Fruit fly (Drosophila melanogaster) whole organism, embryonic: ENCODE results near the gene CG8668.

ENCODE experiments used
- Atf-2 ChIP-seq: fragments of 200-800 bp; sonication (Bioruptor generic); optimal IDR thresholded peaks from 2 replicates; lab custom pipeline; 2016; ENCODE audit warnings: missing biosample characterization, missing genetic modification characterization
- C15 ChIP-seq: fragments of 200-800 bp; sonication (Bioruptor generic); IDR thresholded peaks from 3 replicates; pipeline ENCODE4 v1.3.6; 2022; ENCODE audit warnings: missing biosample characterization, missing genetic modification characterization
- CG10274 ChIP-seq: fragments of 200-800 bp; sonication (Bioruptor generic); optimal IDR thresholded peaks from 3 replicates; lab custom pipeline; 2017; ENCODE audit warnings: missing biosample characterization, mild to moderate bottlenecking, missing genetic modification characterization
- CG10462 ChIP-seq: fragments of 200-800 bp; sonication (Bioruptor generic); optimal IDR thresholded peaks from 2 replicates; lab custom pipeline; 2016; ENCODE audit warnings: missing biosample characterization, missing genetic modification characterization
- CG11696 ChIP-seq: fragments of 200-800 bp; sonication (Bioruptor generic); IDR thresholded peaks from 2 replicates; pipeline ENCODE4 v1.3.6; 2022; ENCODE audit warnings: missing biosample characterization, missing genetic modification characterization
- CG12219 ChIP-seq: fragments of 200-800 bp; sonication (Bioruptor generic); optimal IDR thresholded peaks from 3 replicates; lab custom pipeline; 2018; ENCODE audit warnings: missing biosample characterization, mild to moderate bottlenecking, missing genetic modification characterization
- CG12236 ChIP-seq: fragments of 200-800 bp; sonication (Bioruptor generic); optimal IDR thresholded peaks from 2 replicates; lab custom pipeline; 2016; ENCODE audit warnings: missing biosample characterization, missing genetic modification characterization
- CG12942 ChIP-seq: fragments of 200-800 bp; sonication (Bioruptor generic); optimal IDR thresholded peaks from 3 replicates; lab custom pipeline; 2016; ENCODE audit warnings: missing biosample characterization, missing genetic modification characterization
- CG15269 ChIP-seq: fragments of 200-800 bp; sonication (Bioruptor generic); optimal IDR thresholded peaks from 2 replicates; lab custom pipeline; 2018; ENCODE audit warnings: missing biosample characterization, mild to moderate bottlenecking, missing genetic modification characterization, moderate library complexity
- CG15514 ChIP-seq: fragments of 200-800 bp; sonication (Bioruptor generic); optimal IDR thresholded peaks from 3 replicates; lab custom pipeline; 2017; ENCODE audit warnings: missing biosample characterization, missing genetic modification characterization, mild to moderate bottlenecking, moderate library complexity, missing genetic modification reagents
- CG16863 ChIP-seq: fragments of 200-800 bp; sonication (Bioruptor generic); optimal IDR thresholded peaks from 3 replicates; lab custom pipeline; 2016; ENCODE audit warnings: missing biosample characterization, missing genetic modification characterization
- CG17912 ChIP-seq: fragments of 200-800 bp; sonication (Bioruptor generic); optimal IDR thresholded peaks from 2 replicates; lab custom pipeline; 2018; ENCODE audit warnings: missing biosample characterization, mild to moderate bottlenecking, missing genetic modification characterization
- CG18476 ChIP-seq: fragments of 200-800 bp; sonication (Bioruptor generic); optimal IDR thresholded peaks from 2 replicates; lab custom pipeline; 2016; ENCODE audit warnings: missing biosample characterization, mild to moderate bottlenecking, missing genetic modification characterization
- CG2120 ChIP-seq: fragments of 200-800 bp; sonication (Bioruptor generic); optimal IDR thresholded peaks from 3 replicates; lab custom pipeline; 2016; ENCODE audit warnings: missing biosample characterization, missing genetic modification characterization
- CG2678 ChIP-seq: fragments of 200-800 bp; sonication (Bioruptor generic); optimal IDR thresholded peaks from 3 replicates; lab custom pipeline; 2019; ENCODE audit warnings: missing biosample characterization, mild to moderate bottlenecking, missing genetic modification characterization, moderate library complexity
- CG31441 ChIP-seq: fragments of 200-800 bp; sonication (Bioruptor generic); IDR thresholded peaks from 2 replicates; pipeline ENCODE4 v1.3.6; 2022; ENCODE audit warnings: missing biosample characterization, missing genetic modification characterization
- CG4360 ChIP-seq: fragments of 200-800 bp; sonication (Bioruptor generic); IDR thresholded peaks from 2 replicates; pipeline ENCODE4 v1.3.6; 2022; ENCODE audit warnings: missing biosample characterization, missing genetic modification characterization
- CG6254 ChIP-seq: fragments of 200-800 bp; sonication (Bioruptor generic); optimal IDR thresholded peaks from 3 replicates; lab custom pipeline; 2017; ENCODE audit warnings: mild to moderate bottlenecking, missing biosample characterization, missing genetic modification reagents, missing genetic modification characterization
- CG8290 ChIP-seq, 3 experiments: fragments of 200-800 bp; sonication (Bioruptor generic); optimal IDR thresholded peaks; 2 replicates each; lab custom pipeline; 2016 to 2019; ENCODE audit warnings: missing biosample characterization in 3 of 3, missing genetic modification characterization in 3 of 3, mild to moderate bottlenecking in 2 of 3, moderate library complexity in 1 of 3
- Camta ChIP-seq: fragments of 200-800 bp; sonication (Bioruptor generic); optimal IDR thresholded peaks from 2 replicates; lab custom pipeline; 2016; ENCODE audit warnings: missing biosample characterization, missing genetic modification characterization
- D ChIP-seq, 2 experiments: fragments of 200-800 bp in 1 of 2; fragments of >200 bp in 1 of 2; sonication (Bioruptor generic) in 1 of 2; optimal IDR thresholded peaks; 2 replicates in 1 of 2; 3 replicates in 1 of 2; lab custom pipeline; 2017; ENCODE audit warnings: mild to moderate bottlenecking in 1 of 2, missing biosample characterization in 1 of 2, missing genetic modification characterization in 1 of 2, missing genetic modification reagents in 1 of 2
- Drgx ChIP-seq: fragments of 200-800 bp; sonication (Bioruptor generic); IDR thresholded peaks from 2 replicates; pipeline ENCODE4 v1.3.6; 2022; ENCODE audit warnings: missing biosample characterization, missing genetic modification characterization
- Hey ChIP-seq: fragments of 200-800 bp; sonication (Bioruptor generic); optimal IDR thresholded peaks from 3 replicates; lab custom pipeline; 2018; ENCODE audit warnings: missing biosample characterization, mild to moderate bottlenecking, missing genetic modification characterization
- Hr3 ChIP-seq: fragments of 200-800 bp; sonication (Bioruptor generic); optimal IDR thresholded peaks from 3 replicates; lab custom pipeline; 2016; ENCODE audit warnings: missing biosample characterization, missing genetic modification characterization
- Mad ChIP-seq: fragments of 200-800 bp; sonication (Bioruptor generic); optimal IDR thresholded peaks from 2 replicates; lab custom pipeline; 2016; ENCODE audit warnings: missing biosample characterization, missing genetic modification characterization
- Max ChIP-seq: fragments of 200-800 bp; sonication (Bioruptor generic); optimal IDR thresholded peaks from 2 replicates; lab custom pipeline; 2016; ENCODE audit warnings: missing biosample characterization, mild to moderate bottlenecking, missing genetic modification characterization
- Meics ChIP-seq: fragments of 200-800 bp; sonication (Bioruptor generic); optimal IDR thresholded peaks from 2 replicates; lab custom pipeline; 2017; ENCODE audit warnings: missing biosample characterization, mild to moderate bottlenecking, missing genetic modification characterization
- Xbp1 ChIP-seq: fragments of 200-800 bp; sonication (Bioruptor generic); optimal IDR thresholded peaks from 3 replicates; lab custom pipeline; 2016; ENCODE audit warnings: missing biosample characterization, mild to moderate bottlenecking, missing genetic modification characterization
- Xrp1 ChIP-seq: fragments of 200-800 bp; sonication (Bioruptor generic); IDR thresholded peaks from 2 replicates; pipeline ENCODE4 v1.3.6; 2022; ENCODE audit warnings: missing biosample characterization, missing genetic modification characterization
- ac ChIP-seq: fragments of 200-800 bp; sonication (Bioruptor generic); optimal IDR thresholded peaks from 3 replicates; lab custom pipeline; 2017; ENCODE audit warnings: missing biosample characterization, mild to moderate bottlenecking, missing genetic modification characterization
- aop ChIP-seq: fragments of 200-800 bp; sonication (Bioruptor generic); IDR thresholded peaks from 2 replicates; pipeline ENCODE4 v1.3.6; 2022; ENCODE audit warnings: missing biosample characterization, missing genetic modification characterization
- btn ChIP-seq: fragments of 200-800 bp; sonication (Bioruptor generic); optimal IDR thresholded peaks from 2 replicates; lab custom pipeline; 2016; ENCODE audit warnings: missing biosample characterization, missing genetic modification characterization
- chinmo ChIP-seq: fragments of 200-800 bp; sonication (Bioruptor generic); IDR thresholded peaks from 4 replicates; pipeline ENCODE4 v1.3.6; 2022; ENCODE audit warnings: missing biosample characterization, missing genetic modification characterization; ENCODE audit not compliant: partially characterized antibody
- ci ChIP-seq: fragments of 200-800 bp; sonication (Bioruptor generic); IDR thresholded peaks from 3 replicates; pipeline ENCODE4 v1.3.6; 2022; ENCODE audit warnings: missing biosample characterization, missing genetic modification characterization
- crc ChIP-seq: fragments of 200-800 bp; sonication (Bioruptor generic); optimal IDR thresholded peaks from 2 replicates; lab custom pipeline; 2016; ENCODE audit warnings: missing biosample characterization, missing genetic modification characterization
- dpn ChIP-seq, 2 experiments: fragments of 200-800 bp; sonication (Bioruptor generic); optimal IDR thresholded peaks; 3 replicates each; lab custom pipeline; 2016; ENCODE audit warnings: missing biosample characterization in 2 of 2, missing genetic modification characterization in 2 of 2
- emc ChIP-seq: fragments of 200-800 bp; sonication (Bioruptor generic); optimal IDR thresholded peaks from 2 replicates; lab custom pipeline; 2016; ENCODE audit warnings: missing biosample characterization, missing genetic modification characterization
- en ChIP-seq: fragments of 200-800 bp; sonication (Bioruptor generic); optimal IDR thresholded peaks from 2 replicates; lab custom pipeline; 2016; ENCODE audit warnings: missing biosample characterization, missing genetic modification characterization
- fd102C ChIP-seq: fragments of 200-800 bp; sonication (Bioruptor generic); optimal IDR thresholded peaks from 2 replicates; lab custom pipeline; 2018; ENCODE audit warnings: missing biosample characterization, mild to moderate bottlenecking, missing genetic modification characterization, moderate library complexity
- fru ChIP-seq: fragments of >200 bp; optimal IDR thresholded peaks from 2 replicates; lab custom pipeline; 2017
- hth ChIP-seq: fragments of >200 bp; optimal IDR thresholded peaks from 2 replicates; lab custom pipeline; 2017; ENCODE audit warnings: inconsistent platforms
- jigr1 ChIP-seq: fragments of 200-800 bp; sonication (Bioruptor generic); IDR thresholded peaks from 3 replicates; pipeline ENCODE4 v1.3.6; 2022; ENCODE audit warnings: missing biosample characterization, missing genetic modification characterization
- jing ChIP-seq: fragments of 200-800 bp; sonication (Bioruptor generic); optimal IDR thresholded peaks from 2 replicates; lab custom pipeline; 2018; ENCODE audit warnings: missing biosample characterization, mild to moderate bottlenecking, missing genetic modification characterization
- maf-S ChIP-seq: fragments of 200-800 bp; sonication (Bioruptor generic); optimal IDR thresholded peaks from 2 replicates; lab custom pipeline; 2016; ENCODE audit warnings: missing biosample characterization, missing genetic modification characterization
- nerfin-1 ChIP-seq: fragments of 200-800 bp; sonication (Bioruptor generic); optimal IDR thresholded peaks from 3 replicates; lab custom pipeline; 2019; ENCODE audit warnings: missing biosample characterization, mild to moderate bottlenecking, missing genetic modification characterization, moderate library complexity
- sens ChIP-seq: fragments of 200-800 bp; sonication (Bioruptor generic); peaks from one replicate; lab custom pipeline; 2016; ENCODE audit warnings: missing biosample characterization, missing genetic modification characterization
- slbo ChIP-seq: fragments of 200-800 bp; sonication (Bioruptor generic); IDR thresholded peaks from 2 replicates; pipeline ENCODE4 v1.3.6; 2022; ENCODE audit warnings: missing biosample characterization, missing genetic modification characterization
- tio ChIP-seq: fragments of 200-800 bp; sonication (Bioruptor generic); optimal IDR thresholded peaks from 2 replicates; lab custom pipeline; 2017; ENCODE audit warnings: missing biosample characterization, missing genetic modification characterization, inconsistent platforms
- trh ChIP-seq: fragments of 200-800 bp; sonication (Bioruptor generic); optimal IDR thresholded peaks from 2 replicates; lab custom pipeline; 2016; ENCODE audit warnings: missing biosample characterization, missing genetic modification characterization
- vnd ChIP-seq: fragments of 200-800 bp; sonication (Bioruptor generic); IDR thresholded peaks from 3 replicates; pipeline ENCODE4 v1.3.6; 2022; ENCODE audit warnings: missing biosample characterization, missing genetic modification characterization; ENCODE audit not compliant: partially characterized antibody
- vvl ChIP-seq: fragments of 200-800 bp; sonication (Bioruptor generic); IDR thresholded peaks from 2 replicates; pipeline ENCODE4 v1.3.6; 2022; ENCODE audit warnings: missing biosample characterization, missing genetic modification characterization
- zfh1 ChIP-seq: fragments of 200-800 bp; sonication (Bioruptor generic); IDR thresholded peaks from 3 replicates; pipeline ENCODE4 v1.3.6; 2022; ENCODE audit warnings: missing biosample characterization, missing genetic modification characterization

CG8668 gene

dm6 chr2L:8080645-8081044 lies 46.2 kb upstream of the CG8668 start (continued):
- TF ChIP-seq CG17912 (GFP tag; lab: Kevin White, UChicago): no peak
- no peak for TF ChIP-seq CG31441
- no peak for TF ChIP-seq Meics (GFP tag; lab: Kevin White, UChicago)
- TF ChIP-seq jing: no peak
- TF ChIP-seq CG16863 (GFP tag; lab: Kevin White, UChicago): no peak
- no peak for TF ChIP-seq Xrp1 (GFP tag; lab: Robert Waterston, UW)
- TF ChIP-seq CG2678 (tag; lab: Kevin White, UChicago): no peak
- TF ChIP-seq CG6254 (GFP tag; lab: Kevin White, UChicago): no peak
- TF ChIP-seq maf-S (GFP tag; lab: Kevin White, UChicago): no peak
- TF ChIP-seq CG15269 (tag; lab: Kevin White, UChicago): no peak
- peak; percentile 39 for TF ChIP-seq CG12219 (GFP tag; lab: Kevin White, UChicago)
- TF ChIP-seq CG18476 (GFP tag; lab: Kevin White, UChicago): no peak
- TF ChIP-seq aop (GFP tag; lab: Robert Waterston, UW): no peak
- TF ChIP-seq ac (GFP tag; lab: Kevin White, UChicago): no peak
- peak; percentile 18 for TF ChIP-seq Xbp1 (GFP tag; lab: Kevin White, UChicago)
- TF ChIP-seq tio (GFP tag; lab: Kevin White, UChicago): no peak
- no peak for TF ChIP-seq fru (lab: Kevin White, UChicago)
- TF ChIP-seq CG15514: no peak
- no peak for TF ChIP-seq Hey
- TF ChIP-seq CG12942: no peak
- no peak for TF ChIP-seq D (optimal IDR thresholded peaks at IDR 0.05; lab: Kevin White, UChicago)
- TF ChIP-seq D (GFP tag; optimal IDR thresholded peaks at IDR 0.05; lab: Kevin White, UChicago): peak; percentile 8
- no peak for TF ChIP-seq vnd (GFP tag; lab: Robert Waterston, UW)
- no peak for TF ChIP-seq crc
- TF ChIP-seq CG10462 (GFP tag; lab: Kevin White, UChicago): peak; percentile 12
- 0 out of 2 replicates have a peak, but pooled peaks have one; percentile 15 for TF ChIP-seq Drgx (GFP tag; lab: Robert Waterston, UW)
- TF ChIP-seq Hr3: no peak
- no peak for TF ChIP-seq CG12236 (GFP tag; lab: Kevin White, UChicago)
- no peak for TF ChIP-seq en
- peak; percentile 81 for TF ChIP-seq sens (GFP tag; lab: Kevin White, UChicago)
- TF ChIP-seq fd102C (GFP tag; lab: Kevin White, UChicago): no peak
- peak in 1 of 2 experiments; percentile 0 for TF ChIP-seq dpn (GFP tag; optimal IDR thresholded peaks at IDR 0.05; lab: Kevin White, UChicago)
- no peak; the same call in 2 of the 3 replicates for TF ChIP-seq zfh1
- TF ChIP-seq CG4360 (GFP tag; lab: Robert Waterston, UW): no peak
- no peak for TF ChIP-seq Max (GFP tag; lab: Kevin White, UChicago)
- no peak for TF ChIP-seq btn (GFP tag; lab: Kevin White, UChicago)
- TF ChIP-seq trh: no peak
- TF ChIP-seq CG8290 (GFP tag; optimal IDR thresholded peaks at IDR 0.05; lab: Kevin White, UChicago): no peak
- no peak for TF ChIP-seq CG8290 (tag; optimal IDR thresholded peaks at IDR 0.05; lab: Kevin White, UChicago)
- no peak for TF ChIP-seq slbo (GFP tag; lab: Robert Waterston, UW)
- peak; percentile 13 for TF ChIP-seq nerfin-1 (tag; lab: Kevin White, UChicago)
- TF ChIP-seq jigr1 (GFP tag; lab: Robert Waterston, UW): no peak
- TF ChIP-seq ci: 0 out of 3 replicates have a peak, but pooled peaks have one; percentile 38
- no peak for TF ChIP-seq CG11696 (GFP tag; lab: Robert Waterston, UW)
- TF ChIP-seq chinmo (GFP tag; lab: Robert Waterston, UW): no peak
- no peak for TF ChIP-seq Mad (GFP tag; lab: Kevin White, UChicago)
- TF ChIP-seq Camta (GFP tag; lab: Kevin White, UChicago): no peak
- no peak for TF ChIP-seq C15
- no peak for TF ChIP-seq vvl (GFP tag; lab: Robert Waterston, UW)
- TF ChIP-seq emc (GFP tag; lab: Kevin White, UChicago): no peak
- no peak for TF ChIP-seq CG2120 (GFP tag; lab: Kevin White, UChicago)
- no peak for TF ChIP-seq hth
- no peak for TF ChIP-seq Atf-2
- TF ChIP-seq CG10274 (GFP tag; lab: Kevin White, UChicago): no peak
